Fruit fly (Drosophila melanogaster): ENCODE results near the gene CG32365.
A peak's percentile ranks its signal among the peaks of the same experiment; 100 is the strongest.

Gene CG32365

DNA sequence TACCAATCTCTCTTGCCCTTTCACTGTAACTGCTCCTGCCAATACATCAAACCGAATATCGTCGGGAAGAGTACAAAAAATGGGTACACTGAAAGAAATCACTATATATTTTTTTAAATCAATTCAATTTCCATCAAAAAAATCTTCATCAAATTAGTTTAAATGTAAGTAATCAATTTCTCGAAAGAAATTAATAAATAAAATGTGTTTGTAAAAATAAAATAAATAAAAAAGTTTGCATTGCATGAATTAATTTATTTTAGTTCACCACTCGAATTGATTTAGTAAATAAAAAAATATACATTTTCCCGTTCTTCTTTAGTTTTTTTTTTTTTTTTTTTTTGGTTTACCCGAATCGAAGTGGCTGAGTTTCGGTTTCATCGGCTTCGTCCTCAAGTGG lies 7.0 kb upstream of the CG32365 start (continued):
- TF ChIP-seq lab (GFP tag; optimal IDR thresholded peaks at IDR 0.05) = no peak
- no peak; the same call in 1 of the 2 replicates for TF ChIP-seq CG32532 (GFP tag; IDR thresholded peaks at IDR 0.05)
- peak; percentile 3 for TF ChIP-seq psq (GFP tag; optimal IDR thresholded peaks at IDR 0.05)
- TF ChIP-seq fd64A (GFP tag; optimal IDR thresholded peaks at IDR 0.05) = no peak
- TF ChIP-seq vnd (GFP tag; IDR thresholded peaks at IDR 0.05; ENCODE audit: partially characterized antibody) = no peak
- no peak for TF ChIP-seq CG34376 (GFP tag; optimal IDR thresholded peaks at IDR 0.05)
- no peak for TF ChIP-seq CG13894 (tag; optimal IDR thresholded peaks at IDR 0.05)
- TF ChIP-seq CG32772 (GFP tag; IDR thresholded peaks at IDR 0.05) = no peak
- TF ChIP-seq CG17385 (GFP tag; optimal IDR thresholded peaks at IDR 0.05) = peak; percentile 28
- no peak for TF ChIP-seq salm (tag; optimal IDR thresholded peaks at IDR 0.05)
- TF ChIP-seq CG1792 (GFP tag; optimal IDR thresholded peaks at IDR 0.05) = no peak
- no peak for TF ChIP-seq danr (GFP tag; IDR thresholded peaks at IDR 0.05)
- TF ChIP-seq CG4820 (GFP tag; optimal IDR thresholded peaks at IDR 0.05) = peak; percentile 20
- no peak for TF ChIP-seq fru (optimal IDR thresholded peaks at IDR 0.05)
- peak; percentile 48 for TF ChIP-seq CG4424 (GFP tag; optimal IDR thresholded peaks at IDR 0.05)
- TF ChIP-seq bsh (GFP tag; optimal IDR thresholded peaks at IDR 0.05) = peak in 1 of 2 experiments; percentile 38
- TF ChIP-seq ap (GFP tag; IDR thresholded peaks at IDR 0.05) = no peak
- no peak for TF ChIP-seq CG12155 (GFP tag; optimal IDR thresholded peaks at IDR 0.05)
- TF ChIP-seq CG8478 (optimal IDR thresholded peaks at IDR 0.05) = no peak
- TF ChIP-seq CG18262 (tag; optimal IDR thresholded peaks at IDR 0.05) = peak; percentile 70
- TF ChIP-seq Oaz (GFP tag; IDR thresholded peaks at IDR 0.05) = no peak
- TF ChIP-seq ranshi (GFP tag; IDR thresholded peaks at IDR 0.05) = 0 out of 2 replicates have a peak, but pooled peaks have one; percentile 10
- no peak for TF ChIP-seq nerfin-1 (tag; optimal IDR thresholded peaks at IDR 0.05)
- no peak for TF ChIP-seq sna (GFP tag; IDR thresholded peaks at IDR 0.05; ENCODE audit: partially characterized antibody)
- TF ChIP-seq CG16863 (GFP tag; optimal IDR thresholded peaks at IDR 0.05) = no peak
- TF ChIP-seq CG4328 (GFP tag; optimal IDR thresholded peaks at IDR 0.05) = no peak
- TF ChIP-seq Nf-YA (GFP tag; IDR thresholded peaks at IDR 0.05) = no peak
- no peak for TF ChIP-seq CG15479 (GFP tag; optimal IDR thresholded peaks at IDR 0.05)
- TF ChIP-seq Dll (GFP tag; IDR thresholded peaks at IDR 0.05; ENCODE audit: partially characterized antibody) = no peak
- TF ChIP-seq slp2 (GFP tag; optimal IDR thresholded peaks at IDR 0.05) = no peak
- peak; percentile 40 for TF ChIP-seq Sox100B (GFP tag; optimal IDR thresholded peaks at IDR 0.05)
- no peak for TF ChIP-seq CG8089 (GFP tag; optimal IDR thresholded peaks at IDR 0.05)
- 0 out of 3 replicates have a peak, but pooled peaks have one; percentile 32 for TF ChIP-seq tgo (GFP tag; IDR thresholded peaks at IDR 0.05)
- TF ChIP-seq Hr39 (optimal IDR thresholded peaks at IDR 0.05) = no peak
- TF ChIP-seq NFAT (GFP tag; IDR thresholded peaks at IDR 0.05) = no peak
- TF ChIP-seq PHDP (tag; optimal IDR thresholded peaks at IDR 0.05) = peak; percentile 45
- TF ChIP-seq CG11504 (tag; optimal IDR thresholded peaks at IDR 0.05) = peak; percentile 57
- TF ChIP-seq CG3281 (GFP tag; optimal IDR thresholded peaks at IDR 0.05) = no peak
- TF ChIP-seq CG42726 (GFP tag; IDR thresholded peaks at IDR 0.05; ENCODE audit: partially characterized antibody) = no peak
- TF ChIP-seq CG7372 (GFP tag; IDR thresholded peaks at IDR 0.05) = no peak
- TF ChIP-seq jing (GFP tag; optimal IDR thresholded peaks at IDR 0.05) = no peak
- TF ChIP-seq CG30403 (GFP tag; optimal IDR thresholded peaks at IDR 0.05) = peak; percentile 43
- no peak for TF ChIP-seq CG2129 (GFP tag; IDR thresholded peaks at IDR 0.05; ENCODE audit: partially characterized antibody)
- TF ChIP-seq inv (GFP tag; IDR thresholded peaks at IDR 0.05; ENCODE audit: partially characterized antibody) = no peak
- peak; percentile 20 for TF ChIP-seq Meics (GFP tag; optimal IDR thresholded peaks at IDR 0.05)
- TF ChIP-seq peb (GFP tag; IDR thresholded peaks at IDR 0.05) = no peak
- peak; percentile 38 for TF ChIP-seq Hmr (GFP tag; optimal IDR thresholded peaks at IDR 0.05)
- no peak for TF ChIP-seq exex (tag; optimal IDR thresholded peaks at IDR 0.05)
- TF ChIP-seq Dbx (GFP tag; IDR thresholded peaks at IDR 0.05) = no peak
- no peak for TF ChIP-seq Atf-2 (GFP tag; optimal IDR thresholded peaks at IDR 0.05)
- TF ChIP-seq D19B (GFP tag; optimal IDR thresholded peaks at IDR 0.05) = peak; percentile 5
- peak; percentile 51 for TF ChIP-seq tio (GFP tag; optimal IDR thresholded peaks at IDR 0.05)

Data from whole organism, embryonic.